Worm (Caenorhabditis elegans) whole organism, L1 larva: ENCODE results near the gene aexr-3.

Experiments used
- C34B4.2 ChIP-seq: sonication (generic microtip); optimal IDR thresholded peaks from 2 replicates; lab custom pipeline; 2017; ENCODE audit warnings: mild to moderate bottlenecking, missing genetic modification characterization, missing compliant biosample characterization
- aly-2 ChIP-seq: fragments of 150-350 bp; optimal IDR thresholded peaks from 2 replicates; lab custom pipeline; 2014; ENCODE audit warnings: missing biosample characterization, missing genetic modification characterization
- ama-1 ChIP-seq: fragments of 150-350 bp; optimal IDR thresholded peaks from 2 replicates; lab custom pipeline; 2014
- efl-1 ChIP-seq, 4 experiments: fragments of 150-350 bp; optimal IDR thresholded peaks in 3 of 4; peaks in 1 of 4; 1 replicate in 1 of 4; 2 replicates in 3 of 4; lab custom pipeline; 2014; ENCODE audit warnings: missing biosample characterization in 2 of 4, missing genetic modification characterization in 2 of 4, missing genetic modification reagents in 2 of 4
- efl-3 ChIP-seq: fragments of 200-800 bp; sonication (Bioruptor generic); optimal IDR thresholded peaks from 2 replicates; lab custom pipeline; 2018; ENCODE audit warnings: mild to moderate bottlenecking, missing genetic modification characterization, missing compliant biosample characterization
- nhr-12 ChIP-seq: sonication (generic microtip); optimal IDR thresholded peaks from 2 replicates; lab custom pipeline; 2017; ENCODE audit warnings: missing biosample characterization, missing genetic modification characterization
- skn-1 ChIP-seq: fragments of 150-350 bp; optimal IDR thresholded peaks from 2 replicates; lab custom pipeline; 2014; ENCODE audit warnings: missing biosample characterization, missing genetic modification characterization
- snu-23 ChIP-seq: sonication (generic microtip); optimal IDR thresholded peaks from 2 replicates; lab custom pipeline; 2016; ENCODE audit warnings: missing genetic modification characterization, missing compliant biosample characterization
- sup-37 ChIP-seq: fragments of 200-800 bp; sonication (Bioruptor generic); optimal IDR thresholded peaks from 2 replicates; lab custom pipeline; 2018; ENCODE audit warnings: mild to moderate bottlenecking, missing genetic modification characterization, missing compliant biosample characterization
- unc-130 ChIP-seq: fragments of 150-350 bp; optimal IDR thresholded peaks from 2 replicates; lab custom pipeline; 2017; ENCODE audit warnings: missing biosample characterization, missing genetic modification characterization, inconsistent platforms

The aexr-3 gene

DNA sequence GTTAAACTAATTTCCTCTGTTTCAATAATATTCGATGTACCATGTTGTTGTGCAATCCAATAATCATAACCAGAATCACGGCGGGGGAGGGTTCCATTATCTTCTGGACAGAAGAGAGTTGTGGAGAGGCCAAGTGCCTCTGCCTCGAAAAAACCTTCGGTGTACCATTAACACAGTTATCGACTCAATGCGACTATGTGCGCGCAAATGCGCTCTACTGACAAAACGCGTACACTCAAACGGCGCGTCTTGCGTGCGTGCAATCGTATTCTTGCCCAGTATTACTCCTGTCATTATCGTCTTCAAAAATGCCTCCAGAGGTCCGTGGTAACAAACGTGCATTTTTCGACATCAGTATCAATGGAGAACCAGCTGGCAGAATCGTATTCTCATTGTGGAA lies 49.9 kb downstream of the aexr-3 start, which contains the start of gene cyn-8 (continued):
- TF ChIP-seq nhr-12 (no peak), aly-2 (no peak), C34B4.2 (no peak), ama-1 (lab: Kevin White, UChicago) (no peak), unc-130 (tag; lab: Kevin White, UChicago) (peak; percentile 40), skn-1 (tag; lab: Kevin White, UChicago) (no peak), snu-23 (GFP tag; lab: Kevin White, UChicago) (peak; percentile 53), efl-1 (optimal IDR thresholded peaks at IDR 0.05; lab: Kevin White, UChicago) (peak; percentile 14 to 16), efl-1 (GFP tag; optimal IDR thresholded peaks at IDR 0.05 in 1 of 2; lab: Kevin White, UChicago) (peak; percentile 7 to 93), efl-3 (GFP tag; lab: Kevin White, UChicago) (no peak), sup-37 (GFP tag; lab: Kevin White, UChicago) (no peak)
